Fruit fly (Drosophila melanogaster) whole organism, embryonic: ENCODE measurements around the gene Gas8.
A peak's percentile ranks its signal among the peaks of the same experiment; 100 is the strongest.

ENCODE experiments used
- Blimp-1 ChIP-seq: fragments of 200-800 bp; sonication (Bioruptor generic); optimal IDR thresholded peaks from 3 replicates; lab custom pipeline; 2018; ENCODE audit warnings: missing biosample characterization, missing genetic modification characterization, mild to moderate bottlenecking, moderate library complexity, missing genetic modification reagents
- CG10431 ChIP-seq: fragments of 200-800 bp; sonication (Bioruptor generic); optimal IDR thresholded peaks from 3 replicates; lab custom pipeline; 2018; ENCODE audit warnings: missing biosample characterization, mild to moderate bottlenecking, missing genetic modification characterization
- CG11696 ChIP-seq: fragments of 200-800 bp; sonication (Bioruptor generic); IDR thresholded peaks from 2 replicates; pipeline ENCODE4 v1.3.6; 2022; ENCODE audit warnings: missing biosample characterization, missing genetic modification characterization
- CG12155 ChIP-seq: fragments of 200-800 bp; sonication (Bioruptor generic); optimal IDR thresholded peaks from 3 replicates; lab custom pipeline; 2016; ENCODE audit warnings: missing biosample characterization, missing genetic modification characterization
- CG1233 ChIP-seq: fragments of 200-800 bp; sonication (Bioruptor generic); optimal IDR thresholded peaks from 4 replicates; lab custom pipeline; 2018; ENCODE audit warnings: missing biosample characterization, mild to moderate bottlenecking, missing genetic modification characterization
- CG1602 ChIP-seq: fragments of 200-800 bp; sonication (Bioruptor generic); optimal IDR thresholded peaks from 3 replicates; lab custom pipeline; 2016; ENCODE audit warnings: missing biosample characterization, missing genetic modification characterization
- CG16779 ChIP-seq: fragments of 200-800 bp; sonication (Bioruptor generic); IDR thresholded peaks from 2 replicates; pipeline ENCODE4 v1.3.6; 2022; ENCODE audit warnings: missing biosample characterization, missing genetic modification characterization
- CG17829 ChIP-seq: fragments of 200-800 bp; optimal IDR thresholded peaks from 2 replicates; lab custom pipeline; 2019; ENCODE audit warnings: missing biosample characterization, mild to moderate bottlenecking, missing genetic modification characterization, moderate library complexity
- CG2129 ChIP-seq: fragments of 200-800 bp; sonication (Bioruptor generic); IDR thresholded peaks from 2 replicates; pipeline ENCODE4 v1.3.6; 2022; ENCODE audit warnings: missing biosample characterization, missing genetic modification characterization; ENCODE audit not compliant: partially characterized antibody
- CG2712 ChIP-seq: fragments of 200-800 bp; optimal IDR thresholded peaks from 3 replicates; lab custom pipeline; 2019; ENCODE audit warnings: missing biosample characterization, mild to moderate bottlenecking, missing genetic modification characterization, moderate library complexity
- CG34422 ChIP-seq: fragments of 200-800 bp; sonication (Bioruptor generic); IDR thresholded peaks from 3 replicates; pipeline ENCODE4 v1.3.6; 2022; ENCODE audit warnings: missing biosample characterization, missing genetic modification characterization
- CG42726 ChIP-seq: fragments of 200-800 bp; sonication (Bioruptor generic); IDR thresholded peaks from 2 replicates; pipeline ENCODE4 v1.3.6; 2022; ENCODE audit warnings: missing biosample characterization, missing genetic modification characterization; ENCODE audit not compliant: partially characterized antibody
- CG5180 ChIP-seq: fragments of 200-800 bp; sonication (Bioruptor generic); optimal IDR thresholded peaks from 3 replicates; lab custom pipeline; 2017; ENCODE audit warnings: missing biosample characterization, missing genetic modification characterization, mild to moderate bottlenecking, moderate library complexity, missing genetic modification reagents
- CG5953 ChIP-seq: fragments of 200-800 bp; sonication (Bioruptor generic); IDR thresholded peaks from 2 replicates; pipeline ENCODE4 v1.3.6; 2022; ENCODE audit warnings: missing biosample characterization, missing genetic modification characterization
- CG7372 ChIP-seq: fragments of 200-800 bp; sonication (Bioruptor generic); IDR thresholded peaks from 2 replicates; pipeline ENCODE4 v1.3.6; 2022; ENCODE audit warnings: missing biosample characterization, missing genetic modification characterization
- CG8359 ChIP-seq: fragments of 200-800 bp; sonication (Bioruptor generic); optimal IDR thresholded peaks from 2 replicates; lab custom pipeline; 2017; ENCODE audit warnings: missing biosample characterization, mild to moderate bottlenecking, missing genetic modification characterization, borderline replicate concordance
- CG8924 ChIP-seq: fragments of 200-800 bp; optimal IDR thresholded peaks from 3 replicates; lab custom pipeline; 2019; ENCODE audit warnings: missing biosample characterization, mild to moderate bottlenecking, missing genetic modification characterization, moderate library complexity
- CG9876 ChIP-seq: fragments of 200-800 bp; sonication (Bioruptor generic); optimal IDR thresholded peaks from 2 replicates; lab custom pipeline; 2016; ENCODE audit warnings: missing biosample characterization, missing genetic modification characterization
- CHES-1-like ChIP-seq: fragments of 200-800 bp; sonication (Bioruptor generic); optimal IDR thresholded peaks from 2 replicates; lab custom pipeline; 2016; ENCODE audit warnings: missing biosample characterization, missing genetic modification characterization
- CoRest ChIP-seq: fragments of 200-800 bp; sonication (Bioruptor generic); optimal IDR thresholded peaks from 3 replicates; lab custom pipeline; 2018; ENCODE audit warnings: missing biosample characterization, mild to moderate bottlenecking, missing genetic modification characterization, moderate library complexity
- Gug ChIP-seq: fragments of 200-800 bp; sonication (Bioruptor generic); IDR thresholded peaks from 4 replicates; pipeline ENCODE4 v1.3.6; 2022; ENCODE audit warnings: missing biosample characterization, missing genetic modification characterization
- H2.0 ChIP-seq: fragments of 200-800 bp; sonication (Bioruptor generic); IDR thresholded peaks from 2 replicates; pipeline ENCODE4 v1.3.6; 2022; ENCODE audit warnings: missing biosample characterization, missing genetic modification characterization
- HHEX ChIP-seq: fragments of 200-800 bp; sonication (Bioruptor generic); optimal IDR thresholded peaks from 3 replicates; lab custom pipeline; 2017; ENCODE audit warnings: missing biosample characterization, mild to moderate bottlenecking, missing genetic modification characterization, missing genetic modification reagents
- Hey ChIP-seq: fragments of 200-800 bp; sonication (Bioruptor generic); optimal IDR thresholded peaks from 3 replicates; lab custom pipeline; 2018; ENCODE audit warnings: missing biosample characterization, mild to moderate bottlenecking, missing genetic modification characterization
- Hr78 ChIP-seq, 2 experiments: fragments of 200-800 bp in 1 of 2; fragments of >200 bp in 1 of 2; sonication (Bioruptor generic) in 1 of 2; optimal IDR thresholded peaks; 2 replicates each; lab custom pipeline; 2017 to 2019; ENCODE audit warnings: missing biosample characterization in 2 of 2, missing genetic modification characterization in 2 of 2, mild to moderate bottlenecking in 1 of 2, moderate library complexity in 1 of 2
- Oaz ChIP-seq: fragments of 200-800 bp; sonication (Bioruptor generic); IDR thresholded peaks from 2 replicates; pipeline ENCODE4 v1.3.6; 2022; ENCODE audit warnings: missing biosample characterization, missing genetic modification characterization
- Pdp1 ChIP-seq, 2 experiments: fragments of 200-800 bp; sonication (Bioruptor generic); optimal IDR thresholded peaks; 3 replicates each; lab custom pipeline; 2016; ENCODE audit warnings: missing biosample characterization in 2 of 2, missing genetic modification characterization in 2 of 2, mild to moderate bottlenecking in 1 of 2, moderate library complexity in 1 of 2
- Poxn ChIP-seq: fragments of 200-800 bp; sonication (Bioruptor generic); IDR thresholded peaks from 2 replicates; pipeline ENCODE4 v1.3.6; 2022; ENCODE audit warnings: missing biosample characterization, missing genetic modification characterization
- Scr ChIP-seq: fragments of 200-800 bp; sonication (Bioruptor generic); IDR thresholded peaks from 2 replicates; pipeline ENCODE4 v1.3.6; 2022; ENCODE audit warnings: missing biosample characterization, missing genetic modification characterization; ENCODE audit not compliant: partially characterized antibody
- Sry-β ChIP-seq: fragments of 200-800 bp; sonication (Bioruptor generic); optimal IDR thresholded peaks from 2 replicates; lab custom pipeline; 2018; ENCODE audit warnings: missing biosample characterization, mild to moderate bottlenecking, missing genetic modification characterization, moderate library complexity
- TFAM ChIP-seq: fragments of 200-800 bp; sonication (Bioruptor generic); optimal IDR thresholded peaks from 2 replicates; lab custom pipeline; 2017; ENCODE audit warnings: missing biosample characterization, missing genetic modification characterization, inconsistent platforms
- ac ChIP-seq: fragments of 200-800 bp; sonication (Bioruptor generic); optimal IDR thresholded peaks from 3 replicates; lab custom pipeline; 2017; ENCODE audit warnings: missing biosample characterization, mild to moderate bottlenecking, missing genetic modification characterization
- aop ChIP-seq: fragments of 200-800 bp; sonication (Bioruptor generic); IDR thresholded peaks from 2 replicates; pipeline ENCODE4 v1.3.6; 2022; ENCODE audit warnings: missing biosample characterization, missing genetic modification characterization
- ap ChIP-seq: fragments of 200-800 bp; sonication (Bioruptor generic); IDR thresholded peaks from 2 replicates; pipeline ENCODE4 v1.3.6; 2022; ENCODE audit warnings: missing biosample characterization, missing genetic modification characterization
- cato ChIP-seq: fragments of 200-800 bp; sonication (Bioruptor generic); optimal IDR thresholded peaks from 2 replicates; lab custom pipeline; 2016; ENCODE audit warnings: missing biosample characterization, missing genetic modification characterization, borderline replicate concordance
- cwo ChIP-seq: fragments of 200-800 bp; sonication (Bioruptor generic); optimal IDR thresholded peaks from 3 replicates; lab custom pipeline; 2017; ENCODE audit warnings: missing biosample characterization, missing genetic modification characterization, mild to moderate bottlenecking, moderate library complexity, missing genetic modification reagents
- fd3F ChIP-seq: fragments of 200-800 bp; sonication (Bioruptor generic); optimal IDR thresholded peaks from 2 replicates; lab custom pipeline; 2018; ENCODE audit warnings: missing biosample characterization, mild to moderate bottlenecking, missing genetic modification characterization, moderate library complexity
- gt ChIP-seq: fragments of 200-800 bp; sonication (Bioruptor generic); IDR thresholded peaks from 2 replicates; pipeline ENCODE4 v1.3.6; 2022; ENCODE audit warnings: missing biosample characterization, missing genetic modification characterization
- inv ChIP-seq: fragments of 200-800 bp; sonication (Bioruptor generic); IDR thresholded peaks from 2 replicates; pipeline ENCODE4 v1.3.6; 2022; ENCODE audit warnings: missing biosample characterization, missing genetic modification characterization; ENCODE audit not compliant: partially characterized antibody
- kni ChIP-seq: fragments of 200-800 bp; sonication (Bioruptor generic); optimal IDR thresholded peaks from 3 replicates; lab custom pipeline; 2017; ENCODE audit warnings: mild to moderate bottlenecking, missing biosample characterization, missing genetic modification reagents, missing genetic modification characterization
- onecut ChIP-seq: fragments of 200-800 bp; sonication (Bioruptor generic); IDR thresholded peaks from 2 replicates; pipeline ENCODE4 v1.3.6; 2022; ENCODE audit warnings: missing biosample characterization, missing genetic modification characterization
- psq ChIP-seq: fragments of 200-800 bp; sonication (Bioruptor generic); optimal IDR thresholded peaks from 2 replicates; lab custom pipeline; 2017; ENCODE audit warnings: missing biosample characterization, missing genetic modification characterization
- pum ChIP-seq: fragments of 200-800 bp; sonication (Bioruptor generic); optimal IDR thresholded peaks from 2 replicates; lab custom pipeline; 2016; ENCODE audit warnings: missing biosample characterization, missing genetic modification characterization
- slbo ChIP-seq: fragments of 200-800 bp; sonication (Bioruptor generic); IDR thresholded peaks from 2 replicates; pipeline ENCODE4 v1.3.6; 2022; ENCODE audit warnings: missing biosample characterization, missing genetic modification characterization
- stc ChIP-seq: fragments of 200-800 bp; sonication (Bioruptor generic); IDR thresholded peaks from 2 replicates; pipeline ENCODE4 v1.3.6; 2022; ENCODE audit warnings: missing biosample characterization, missing genetic modification characterization
- tll ChIP-seq, 2 experiments: fragments of 200-800 bp in 1 of 2; fragments of >200 bp in 1 of 2; sonication (Bioruptor generic) in 1 of 2; optimal IDR thresholded peaks; 2 replicates each; lab custom pipeline; 2017 to 2019; ENCODE audit warnings: missing biosample characterization in 2 of 2, missing genetic modification characterization in 2 of 2, mild to moderate bottlenecking in 1 of 2, moderate library complexity in 1 of 2
- ttk ChIP-seq: fragments of 200-800 bp; sonication (Bioruptor generic); IDR thresholded peaks from 2 replicates; pipeline ENCODE4 v2.1.2; 2022; ENCODE audit warnings: missing biosample characterization, missing genetic modification characterization
- tx ChIP-seq: fragments of 200-800 bp; sonication (Bioruptor generic); optimal IDR thresholded peaks from 2 replicates; lab custom pipeline; 2016; ENCODE audit warnings: missing biosample characterization, missing genetic modification characterization
- zen2 ChIP-seq: fragments of 200-800 bp; sonication (Bioruptor generic); IDR thresholded peaks from 3 replicates; pipeline ENCODE4 v1.3.6; 2022; ENCODE audit warnings: missing biosample characterization, missing genetic modification characterization; ENCODE audit not compliant: partially characterized antibody

Gas8 gene

dm6 chrX:3455431-3456001 is 49.1 kb downstream of the Gas8 start (continued):
- TF ChIP-seq cwo (peak; percentile 42), Scr (no peak), tll (GFP tag; optimal IDR thresholded peaks at IDR 0.05; lab: Kevin White, UChicago) (no peak), CG17829 (tag; lab: Kevin White, UChicago) (peak; percentile 47), CHES-1-like (GFP tag; lab: Kevin White, UChicago) (no peak), CG10431 (no peak), CG9876 (GFP tag; lab: Kevin White, UChicago) (no peak), pum (GFP tag; lab: Kevin White, UChicago) (no peak), kni (GFP tag; lab: Kevin White, UChicago) (no peak), fd3F (GFP tag; lab: Kevin White, UChicago) (no peak), CG8924 (tag; lab: Kevin White, UChicago) (peak; percentile 58), Poxn (GFP tag; lab: Robert Waterston, UW) (no peak), Blimp-1 (GFP tag; lab: Kevin White, UChicago) (peak; percentile 64), CG42726 (no peak), CG5953 (GFP tag; lab: Robert Waterston, UW) (0 out of 2 replicates have a peak, but pooled peaks have one; percentile 13), CG1233 (GFP tag; lab: Kevin White, UChicago) (no peak), ac (GFP tag; lab: Kevin White, UChicago) (no peak), slbo (GFP tag; lab: Robert Waterston, UW) (no peak), Oaz (GFP tag; lab: Robert Waterston, UW) (no peak), CG11696 (no peak), stc (GFP tag; lab: Robert Waterston, UW) (peak; percentile 41; the same call in 1 of the 2 replicates), Hey (no peak), Hr78 (GFP tag; optimal IDR thresholded peaks at IDR 0.05; lab: Kevin White, UChicago) (no peak), TFAM (no peak), inv (no peak), CG16779 (no peak), CG1602 (GFP tag; lab: Kevin White, UChicago) (no peak), zen2 (GFP tag; lab: Robert Waterston, UW) (no peak), CG5180 (peak; percentile 33), HHEX (GFP tag; lab: Kevin White, UChicago) (peak; percentile 23), CG7372 (GFP tag; lab: Robert Waterston, UW) (0 out of 2 replicates have a peak, but pooled peaks have one; percentile 35), CoRest (tag; lab: Kevin White, UChicago) (peak; percentile 75), CG8359 (GFP tag; lab: Kevin White, UChicago) (no peak), aop (no peak), psq (GFP tag; lab: Kevin White, UChicago) (no peak), CG2712 (peak; percentile 72), Sry-β (GFP tag; lab: Kevin White, UChicago) (no peak), tx (GFP tag; lab: Kevin White, UChicago) (no peak), ttk (GFP tag; lab: Robert Waterston, UW) (no peak), CG2129 (GFP tag; lab: Robert Waterston, UW) (no peak), cato (GFP tag; lab: Kevin White, UChicago) (no peak), gt (GFP tag; lab: Robert Waterston, UW) (no peak), Gug (GFP tag; lab: Robert Waterston, UW) (no peak), Pdp1 (GFP tag; optimal IDR thresholded peaks at IDR 0.05; lab: Kevin White, UChicago) (no peak), ap (no peak), CG34422 (GFP tag; lab: Robert Waterston, UW) (no peak), onecut (GFP tag; lab: Robert Waterston, UW) (no peak), H2.0 (GFP tag; lab: Robert Waterston, UW) (0 out of 2 replicates have a peak, but pooled peaks have one; percentile 18), CG12155 (peak; percentile 17)
